Worm (Caenorhabditis elegans) whole organism, early embryonic: ENCODE measurements around the gene C32A9.1.

Experiments
- B0310.2 ChIP-seq: sonication (generic microtip); optimal IDR thresholded peaks from 2 replicates; lab custom pipeline; 2016; ENCODE audit warnings: mild to moderate bottlenecking, missing genetic modification characterization, missing compliant biosample characterization
- F13C5.2 ChIP-seq: sonication (generic microtip); optimal IDR thresholded peaks from 2 replicates; lab custom pipeline; 2017; ENCODE audit warnings: mild to moderate bottlenecking, missing genetic modification characterization, inconsistent platforms, missing compliant biosample characterization
- aly-1 ChIP-seq: sonication (generic microtip); optimal IDR thresholded peaks from 2 replicates; lab custom pipeline; 2016; ENCODE audit warnings: missing genetic modification characterization, missing compliant biosample characterization
- ama-1 ChIP-seq: fragments of 150-350 bp; optimal IDR thresholded peaks from 2 replicates; lab custom pipeline; 2014
- ceh-13 ChIP-seq: fragments of 200-800 bp; sonication (Bioruptor generic); optimal IDR thresholded peaks from 2 replicates; lab custom pipeline; 2018; ENCODE audit warnings: mild to moderate bottlenecking, missing genetic modification characterization, missing compliant biosample characterization
- ceh-36 ChIP-seq: sonication (generic microtip); optimal IDR thresholded peaks from 2 replicates; lab custom pipeline; 2016; ENCODE audit warnings: missing genetic modification characterization, inconsistent platforms, missing compliant biosample characterization
- ets-7 ChIP-seq: sonication (generic microtip); optimal IDR thresholded peaks from 2 replicates; lab custom pipeline; 2016; ENCODE audit warnings: missing genotype, missing genetic modification characterization, missing compliant biosample characterization
- flt-1 ChIP-seq: fragments of 200-800 bp; sonication (Bioruptor generic); IDR thresholded peaks from 2 replicates; pipeline ENCODE4 v1.3.6; 2022; ENCODE audit warnings: missing genetic modification characterization, missing compliant biosample characterization
- hmbx-1 ChIP-seq: sonication (generic microtip); optimal IDR thresholded peaks from 2 replicates; lab custom pipeline; 2016; ENCODE audit warnings: mild to moderate bottlenecking, missing genetic modification characterization, missing compliant biosample characterization
- hmg-4 ChIP-seq: fragments of 200-800 bp; sonication (Bioruptor generic); optimal IDR thresholded peaks from 2 replicates; lab custom pipeline; 2018; ENCODE audit warnings: mild to moderate bottlenecking, missing genetic modification characterization, missing compliant biosample characterization
- hnd-1 ChIP-seq: sonication (generic microtip); optimal IDR thresholded peaks from 2 replicates; lab custom pipeline; 2016; ENCODE audit warnings: missing genetic modification characterization, missing compliant biosample characterization
- pes-1 ChIP-seq: fragments of 200-800 bp; sonication (Bioruptor generic); IDR thresholded peaks from 2 replicates; pipeline ENCODE4 v1.3.6; 2022; ENCODE audit warnings: missing genetic modification reagents, missing genetic modification characterization, missing compliant biosample characterization
- scrt-1 ChIP-seq: fragments of 200-800 bp; sonication (Bioruptor generic); IDR thresholded peaks from 2 replicates; pipeline ENCODE4 v1.3.6; 2022; ENCODE audit warnings: missing genetic modification characterization, missing compliant biosample characterization
- sea-1 ChIP-seq: fragments of 200-800 bp; sonication (Bioruptor generic); conservative IDR thresholded peaks from 2 replicates; pipeline ENCODE4 v1.3.6; 2022; ENCODE audit warnings: missing genetic modification characterization, missing compliant biosample characterization
- tbx-11 ChIP-seq: fragments of 200-800 bp; sonication (Bioruptor generic); IDR thresholded peaks from 2 replicates; pipeline ENCODE4 v1.3.6; 2022; ENCODE audit warnings: missing genetic modification characterization, missing compliant biosample characterization
- tbx-37 ChIP-seq: fragments of 200-800 bp; sonication (Bioruptor generic); conservative IDR thresholded peaks from 2 replicates; pipeline ENCODE4 v1.3.6; 2022; ENCODE audit warnings: missing genetic modification reagents, missing genetic modification characterization, missing compliant biosample characterization
- tra-4 ChIP-seq: sonication (generic microtip); optimal IDR thresholded peaks from 2 replicates; lab custom pipeline; 2017; ENCODE audit warnings: missing genetic modification characterization, missing compliant biosample characterization

The C32A9.1 gene

ce11 chrX:10262299-10262698 lies 2.4 kb upstream of the C32A9.1 start:
- TF ChIP-seq aly-1 (tag; lab: Kevin White, UChicago), result no peak
- TF ChIP-seq ets-7 (tag; lab: Kevin White, UChicago), result no peak
- no peak for TF ChIP-seq hnd-1 (tag; lab: Kevin White, UChicago)

- TF ChIP-seq B0310.2 (tag; lab: Kevin White, UChicago) (no peak), hnd-1 (tag; lab: Kevin White, UChicago) (no peak), ceh-13 (GFP tag; lab: Kevin White, UChicago) (no peak), hmg-4 (no peak), ets-7 (tag; lab: Kevin White, UChicago) (no peak), F13C5.2 (tag; lab: Kevin White, UChicago) (no peak), scrt-1 (no peak), flt-1 (GFP tag; lab: Robert Waterston, UW) (no peak)
These were observed 5.9 kb downstream of the C32A9.1 start for ce11 chrX:10254068-10254467.

- no peak for TF ChIP-seq F13C5.2 (tag; lab: Kevin White, UChicago)
- TF ChIP-seq ama-1 (lab: Kevin White, UChicago), result no peak
- no peak for TF ChIP-seq B0310.2 (tag; lab: Kevin White, UChicago)
These were observed 7.2 kb downstream of the C32A9.1 start, which contains the start of gene C14H10.2 for ce11 chrX:10252781-10253180. C14H10.2 (minus strand) TSS chrX:10252881.

ce11 chrX:10249685-10250084 lies 10.2 kb downstream of the C32A9.1 start:
- no peak for TF ChIP-seq B0310.2 (tag; lab: Kevin White, UChicago)
- TF ChIP-seq hnd-1 (tag; lab: Kevin White, UChicago), result no peak
- no peak for TF ChIP-seq hmbx-1 (tag; lab: Kevin White, UChicago)
- no peak for TF ChIP-seq aly-1 (tag; lab: Kevin White, UChicago)
- TF ChIP-seq ceh-36, result no peak
- TF ChIP-seq flt-1 (GFP tag; lab: Robert Waterston, UW), result no peak
- no peak for TF ChIP-seq ama-1 (lab: Kevin White, UChicago)
- TF ChIP-seq hmg-4, result no peak
- TF ChIP-seq tbx-37 (GFP tag; lab: Robert Waterston, UW), result no peak
- no peak for TF ChIP-seq tbx-11 (GFP tag; lab: Robert Waterston, UW)
- TF ChIP-seq scrt-1, result no peak
- no peak for TF ChIP-seq tra-4 (tag; lab: Kevin White, UChicago)
- no peak for TF ChIP-seq sea-1 (GFP tag; lab: Robert Waterston, UW)
- no peak for TF ChIP-seq ets-7 (tag; lab: Kevin White, UChicago)
- no peak for TF ChIP-seq F13C5.2 (tag; lab: Kevin White, UChicago)
- TF ChIP-seq pes-1, result no peak
- no peak for TF ChIP-seq ceh-13 (GFP tag; lab: Kevin White, UChicago)

- TF ChIP-seq sea-1 (GFP tag; lab: Robert Waterston, UW) (no peak), ceh-36 (no peak), flt-1 (GFP tag; lab: Robert Waterston, UW) (no peak), tra-4 (tag; lab: Kevin White, UChicago) (no peak), aly-1 (tag; lab: Kevin White, UChicago) (no peak), B0310.2 (tag; lab: Kevin White, UChicago) (no peak), hmbx-1 (tag; lab: Kevin White, UChicago) (no peak), ama-1 (lab: Kevin White, UChicago) (no peak), tbx-11 (GFP tag; lab: Robert Waterston, UW) (no peak), F13C5.2 (tag; lab: Kevin White, UChicago) (no peak), pes-1 (no peak), ceh-13 (GFP tag; lab: Kevin White, UChicago) (no peak), scrt-1 (no peak), ets-7 (tag; lab: Kevin White, UChicago) (no peak), hmg-4 (no peak)
These were observed 14.3 kb downstream of the C32A9.1 start for ce11 chrX:10245617-10246016.

- TF ChIP-seq tbx-11 (GFP tag; lab: Robert Waterston, UW), result no peak
- TF ChIP-seq sea-1 (GFP tag; lab: Robert Waterston, UW), result no peak
- TF ChIP-seq hnd-1 (tag; lab: Kevin White, UChicago), result no peak
- TF ChIP-seq ceh-13 (GFP tag; lab: Kevin White, UChicago), result no peak
- TF ChIP-seq F13C5.2 (tag; lab: Kevin White, UChicago), result no peak
These were observed 19.0 kb downstream of the C32A9.1 start, which contains the start of gene str-74 for ce11 chrX:10240939-10241338. str-74 (minus strand) TSS chrX:10241039.

- no peak for TF ChIP-seq sea-1 (GFP tag; lab: Robert Waterston, UW)
- no peak for TF ChIP-seq B0310.2 (tag; lab: Kevin White, UChicago)
- TF ChIP-seq hmg-4, result no peak
- no peak for TF ChIP-seq ama-1 (lab: Kevin White, UChicago)
- no peak for TF ChIP-seq F13C5.2 (tag; lab: Kevin White, UChicago)
- TF ChIP-seq ceh-13 (GFP tag; lab: Kevin White, UChicago), result no peak
- no peak for TF ChIP-seq tra-4 (tag; lab: Kevin White, UChicago)
- TF ChIP-seq ets-7 (tag; lab: Kevin White, UChicago), result no peak
- TF ChIP-seq scrt-1, result no peak
- TF ChIP-seq ceh-36, result no peak
- no peak for TF ChIP-seq pes-1
- no peak for TF ChIP-seq hnd-1 (tag; lab: Kevin White, UChicago)
These were observed 21.7 kb downstream of the C32A9.1 start for ce11 chrX:10238146-10238749.

ce11 chrX:10236844-10237243 lies 23.1 kb downstream of the C32A9.1 start, which contains the start of gene zipt-13:
zipt-13 (minus strand) TSS chrX:10236944.
- TF ChIP-seq sea-1 (GFP tag; lab: Robert Waterston, UW) (no peak), flt-1 (GFP tag; lab: Robert Waterston, UW) (no peak)
